Worm (Caenorhabditis elegans): Measurements from ENCODE around the gene Y24D9A.6.

ce11 chrIV:4413114-4413513 is 12.9 kb upstream of the Y24D9A.6 start:
- no peak for TF ChIP-seq sptf-1 (tag; optimal IDR thresholded peaks at IDR 0.05)
- no peak for TF ChIP-seq ces-1 (GFP tag; optimal IDR thresholded peaks at IDR 0.05)
- TF ChIP-seq nhr-237 (tag; optimal IDR thresholded peaks at IDR 0.05) = no peak
- no peak for TF ChIP-seq mab-5 (tag; optimal IDR thresholded peaks at IDR 0.05)
- TF ChIP-seq sem-2 (GFP tag; optimal IDR thresholded peaks at IDR 0.05) = no peak
- TF ChIP-seq zip-8 (tag; optimal IDR thresholded peaks at IDR 0.05) = no peak
- TF ChIP-seq unc-62 (GFP tag; optimal IDR thresholded peaks at IDR 0.05) = no peak

All from whole organism, mixed stage, embryonic.